Fruit fly (Drosophila melanogaster) whole organism, embryonic: Measurements from ENCODE around the gene Mgat3.

Experiments used
- B-H1 ChIP-seq: fragments of 200-800 bp; sonication (Bioruptor generic); IDR thresholded peaks from 3 replicates; pipeline ENCODE4 v1.3.6; 2022; ENCODE audit warnings: missing biosample characterization, missing genetic modification characterization
- B-H2 ChIP-seq: fragments of 200-800 bp; sonication (Bioruptor generic); optimal IDR thresholded peaks from 2 replicates; lab custom pipeline; 2018; ENCODE audit warnings: missing biosample characterization, mild to moderate bottlenecking, missing genetic modification characterization
- Bgb ChIP-seq: fragments of 200-800 bp; sonication (Bioruptor generic); IDR thresholded peaks from 2 replicates; pipeline ENCODE4 v1.3.6; 2022; ENCODE audit warnings: missing biosample characterization, missing genetic modification characterization; ENCODE audit not compliant: partially characterized antibody
- Bteb2 ChIP-seq: fragments of 200-800 bp; sonication (Bioruptor generic); optimal IDR thresholded peaks from 2 replicates; lab custom pipeline; 2016; ENCODE audit warnings: missing biosample characterization, missing genetic modification characterization
- CG11696 ChIP-seq: fragments of 200-800 bp; sonication (Bioruptor generic); IDR thresholded peaks from 2 replicates; pipeline ENCODE4 v1.3.6; 2022; ENCODE audit warnings: missing biosample characterization, missing genetic modification characterization
- CG12299 ChIP-seq: fragments of 200-800 bp; sonication (Bioruptor generic); optimal IDR thresholded peaks from 2 replicates; lab custom pipeline; 2018; ENCODE audit warnings: missing biosample characterization, mild to moderate bottlenecking, missing genetic modification characterization
- CG13287 ChIP-seq: fragments of 200-800 bp; sonication (Bioruptor generic); IDR thresholded peaks from 2 replicates; pipeline ENCODE4 v1.3.6; 2022; ENCODE audit warnings: missing biosample characterization, missing genetic modification characterization; ENCODE audit not compliant: partially characterized antibody
- CG13296 ChIP-seq: fragments of 200-800 bp; sonication (Bioruptor generic); optimal IDR thresholded peaks from 3 replicates; lab custom pipeline; 2018; ENCODE audit warnings: missing biosample characterization, mild to moderate bottlenecking, missing genetic modification characterization
- CG15269 ChIP-seq: fragments of 200-800 bp; sonication (Bioruptor generic); optimal IDR thresholded peaks from 2 replicates; lab custom pipeline; 2018; ENCODE audit warnings: missing biosample characterization, mild to moderate bottlenecking, missing genetic modification characterization, moderate library complexity
- CG1529 ChIP-seq: fragments of 200-800 bp; sonication (Bioruptor generic); optimal IDR thresholded peaks from 3 replicates; lab custom pipeline; 2018; ENCODE audit warnings: missing biosample characterization, missing genetic modification characterization
- CG17186 ChIP-seq: fragments of 200-800 bp; sonication (Bioruptor generic); optimal IDR thresholded peaks from 3 replicates; lab custom pipeline; 2017; ENCODE audit warnings: missing biosample characterization, missing genetic modification reagents, missing genetic modification characterization
- CG17361 ChIP-seq: fragments of 200-800 bp; sonication (Bioruptor generic); IDR thresholded peaks from 3 replicates; pipeline ENCODE4 v1.3.6; 2022; ENCODE audit warnings: missing biosample characterization, missing genetic modification characterization
- CG17829 ChIP-seq: fragments of 200-800 bp; optimal IDR thresholded peaks from 2 replicates; lab custom pipeline; 2019; ENCODE audit warnings: missing biosample characterization, mild to moderate bottlenecking, missing genetic modification characterization, moderate library complexity
- CG18262 ChIP-seq: fragments of 200-800 bp; optimal IDR thresholded peaks from 3 replicates; lab custom pipeline; 2019; ENCODE audit warnings: missing biosample characterization, mild to moderate bottlenecking, missing genetic modification characterization, moderate library complexity
- CG18476 ChIP-seq: fragments of 200-800 bp; sonication (Bioruptor generic); optimal IDR thresholded peaks from 2 replicates; lab custom pipeline; 2016; ENCODE audit warnings: missing biosample characterization, mild to moderate bottlenecking, missing genetic modification characterization
- CG18764 ChIP-seq: fragments of 200-800 bp; sonication (Bioruptor generic); optimal IDR thresholded peaks from 3 replicates; lab custom pipeline; 2016; ENCODE audit warnings: missing biosample characterization, missing genetic modification characterization
- CG31441 ChIP-seq: fragments of 200-800 bp; sonication (Bioruptor generic); IDR thresholded peaks from 2 replicates; pipeline ENCODE4 v1.3.6; 2022; ENCODE audit warnings: missing biosample characterization, missing genetic modification characterization
- CG33557 ChIP-seq: fragments of 200-800 bp; sonication (Bioruptor generic); optimal IDR thresholded peaks from 2 replicates; lab custom pipeline; 2019; ENCODE audit warnings: missing biosample characterization, mild to moderate bottlenecking, missing genetic modification characterization, moderate library complexity
- CG3847 ChIP-seq: fragments of 200-800 bp; sonication (Bioruptor generic); IDR thresholded peaks from 2 replicates; pipeline ENCODE4 v1.3.6; 2022; ENCODE audit warnings: missing biosample characterization, missing genetic modification characterization
- CG7745 ChIP-seq: fragments of 200-800 bp; sonication (Bioruptor generic); optimal IDR thresholded peaks from 2 replicates; lab custom pipeline; 2018; ENCODE audit warnings: missing biosample characterization, mild to moderate bottlenecking, missing genetic modification characterization, moderate library complexity
- CG8359 ChIP-seq: fragments of 200-800 bp; sonication (Bioruptor generic); optimal IDR thresholded peaks from 2 replicates; lab custom pipeline; 2017; ENCODE audit warnings: missing biosample characterization, mild to moderate bottlenecking, missing genetic modification characterization, borderline replicate concordance
- CG8478 ChIP-seq: fragments of >200 bp; optimal IDR thresholded peaks from 2 replicates; lab custom pipeline; 2018
- CG8924 ChIP-seq: fragments of 200-800 bp; optimal IDR thresholded peaks from 3 replicates; lab custom pipeline; 2019; ENCODE audit warnings: missing biosample characterization, mild to moderate bottlenecking, missing genetic modification characterization, moderate library complexity
- CG9797 ChIP-seq: fragments of 200-800 bp; sonication (Bioruptor generic); optimal IDR thresholded peaks from 3 replicates; lab custom pipeline; 2018; ENCODE audit warnings: missing biosample characterization, mild to moderate bottlenecking, missing genetic modification characterization
- E2f2 ChIP-seq: fragments of 200-800 bp; sonication (Bioruptor generic); IDR thresholded peaks from 2 replicates; pipeline ENCODE4 v1.3.6; 2022; ENCODE audit warnings: missing biosample characterization, missing genetic modification characterization
- Hr3 ChIP-seq: fragments of 200-800 bp; sonication (Bioruptor generic); optimal IDR thresholded peaks from 3 replicates; lab custom pipeline; 2016; ENCODE audit warnings: missing biosample characterization, missing genetic modification characterization
- MESR4 ChIP-seq: fragments of 200-800 bp; sonication (Bioruptor generic); optimal IDR thresholded peaks from 2 replicates; lab custom pipeline; 2018; ENCODE audit warnings: missing biosample characterization, mild to moderate bottlenecking, missing genetic modification characterization, moderate library complexity
- Mes4 ChIP-seq: fragments of 200-800 bp; sonication (Bioruptor generic); optimal IDR thresholded peaks from 2 replicates; lab custom pipeline; 2016; ENCODE audit warnings: missing biosample characterization, missing genetic modification characterization
- amos ChIP-seq: fragments of 200-800 bp; sonication (Bioruptor generic); IDR thresholded peaks from 2 replicates; pipeline ENCODE4 v1.3.6; 2022; ENCODE audit warnings: missing biosample characterization, missing genetic modification characterization; ENCODE audit not compliant: partially characterized antibody
- ase ChIP-seq: fragments of 200-800 bp; sonication (Bioruptor generic); IDR thresholded peaks from 3 replicates; pipeline ENCODE4 v1.3.6; 2022; ENCODE audit warnings: missing biosample characterization, missing genetic modification characterization
- ato ChIP-seq: fragments of 200-800 bp; sonication (Bioruptor generic); IDR thresholded peaks from 2 replicates; pipeline ENCODE4 v1.3.6; 2022; ENCODE audit warnings: missing biosample characterization, missing genetic modification characterization; ENCODE audit not compliant: partially characterized antibody
- cas ChIP-seq: fragments of 200-800 bp; sonication (Bioruptor generic); IDR thresholded peaks from 2 replicates; pipeline ENCODE4 v1.3.6; 2022; ENCODE audit warnings: missing biosample characterization, missing genetic modification characterization
- cato ChIP-seq: fragments of 200-800 bp; sonication (Bioruptor generic); optimal IDR thresholded peaks from 2 replicates; lab custom pipeline; 2016; ENCODE audit warnings: missing biosample characterization, missing genetic modification characterization, borderline replicate concordance
- chm ChIP-seq: fragments of 200-800 bp; sonication (Bioruptor generic); IDR thresholded peaks from 2 replicates; pipeline ENCODE4 v1.3.6; 2022; ENCODE audit warnings: missing biosample characterization, missing genetic modification characterization
- da ChIP-seq: fragments of 200-800 bp; sonication (Bioruptor generic); optimal IDR thresholded peaks from 2 replicates; lab custom pipeline; 2016; ENCODE audit warnings: missing biosample characterization, missing genetic modification characterization
- dati ChIP-seq: fragments of 200-800 bp; sonication (Bioruptor generic); IDR thresholded peaks from 2 replicates; pipeline ENCODE4 v1.3.6; 2022; ENCODE audit warnings: missing biosample characterization, missing genetic modification characterization
- dm ChIP-seq: fragments of 200-800 bp; sonication (Bioruptor generic); optimal IDR thresholded peaks from 3 replicates; lab custom pipeline; 2016; ENCODE audit warnings: missing biosample characterization, missing genetic modification characterization
- en ChIP-seq: fragments of 200-800 bp; sonication (Bioruptor generic); optimal IDR thresholded peaks from 2 replicates; lab custom pipeline; 2016; ENCODE audit warnings: missing biosample characterization, missing genetic modification characterization
- esg ChIP-seq: fragments of 200-800 bp; sonication (Bioruptor generic); conservative IDR thresholded peaks from 2 replicates; pipeline ENCODE4 v1.3.6; 2022; ENCODE audit warnings: missing biosample characterization, missing genetic modification characterization
- gem ChIP-seq: fragments of 200-800 bp; sonication (Bioruptor generic); optimal IDR thresholded peaks from 2 replicates; lab custom pipeline; 2019; ENCODE audit warnings: missing biosample characterization, mild to moderate bottlenecking, missing genetic modification characterization, moderate library complexity
- kah ChIP-seq: fragments of 200-800 bp; sonication (Bioruptor generic); optimal IDR thresholded peaks from 2 replicates; lab custom pipeline; 2018; ENCODE audit warnings: missing biosample characterization, mild to moderate bottlenecking, missing genetic modification characterization
- ken ChIP-seq: fragments of 200-800 bp; sonication (Bioruptor generic); IDR thresholded peaks from 3 replicates; pipeline ENCODE4 v1.3.6; 2022; ENCODE audit warnings: missing biosample characterization, missing genetic modification characterization
- p53 ChIP-seq: fragments of 200-800 bp; sonication (Bioruptor generic); optimal IDR thresholded peaks from 2 replicates; lab custom pipeline; 2016; ENCODE audit warnings: missing biosample characterization, missing genetic modification characterization
- pho ChIP-seq: fragments of 200-800 bp; sonication (Bioruptor generic); optimal IDR thresholded peaks from 2 replicates; lab custom pipeline; 2016; ENCODE audit warnings: missing biosample characterization, missing genetic modification characterization
- pum ChIP-seq: fragments of 200-800 bp; sonication (Bioruptor generic); optimal IDR thresholded peaks from 2 replicates; lab custom pipeline; 2016; ENCODE audit warnings: missing biosample characterization, missing genetic modification characterization
- scrt ChIP-seq: fragments of 200-800 bp; sonication (Bioruptor generic); optimal IDR thresholded peaks from 2 replicates; lab custom pipeline; 2018; ENCODE audit warnings: missing biosample characterization, mild to moderate bottlenecking, missing genetic modification characterization, moderate library complexity
- slou ChIP-seq: fragments of 200-800 bp; sonication (Bioruptor generic); optimal IDR thresholded peaks from 3 replicates; lab custom pipeline; 2016; ENCODE audit warnings: missing biosample characterization, missing genetic modification characterization
- toy ChIP-seq: fragments of 200-800 bp; sonication (Bioruptor generic); IDR thresholded peaks from 2 replicates; pipeline ENCODE4 v1.3.6; 2022; ENCODE audit warnings: missing biosample characterization, missing genetic modification characterization
- vnd ChIP-seq: fragments of 200-800 bp; sonication (Bioruptor generic); IDR thresholded peaks from 3 replicates; pipeline ENCODE4 v1.3.6; 2022; ENCODE audit warnings: missing biosample characterization, missing genetic modification characterization; ENCODE audit not compliant: partially characterized antibody
- zfh1 ChIP-seq: fragments of 200-800 bp; sonication (Bioruptor generic); IDR thresholded peaks from 3 replicates; pipeline ENCODE4 v1.3.6; 2022; ENCODE audit warnings: missing biosample characterization, missing genetic modification characterization

Mgat3 gene

dm6 chr2L:13219281-13220092 lies 37.1 kb upstream of the Mgat3 start, which contains the start of the genes CG9426 and mRF1 (continued):
- TF ChIP-seq Bteb2 (GFP tag; lab: Kevin White, UChicago): peak; percentile 21
- TF ChIP-seq gem: no peak
- peak; percentile 99 for TF ChIP-seq CG13287
- no peak for TF ChIP-seq cas (GFP tag; lab: Robert Waterston, UW)
- no peak for TF ChIP-seq ase
- TF ChIP-seq Hr3 (GFP tag; lab: Kevin White, UChicago): no peak
- TF ChIP-seq CG18764 (GFP tag; lab: Kevin White, UChicago): no peak
- TF ChIP-seq CG8924 (tag; lab: Kevin White, UChicago): peak; percentile 62
- no peak for TF ChIP-seq pum
- TF ChIP-seq B-H2 (GFP tag; lab: Kevin White, UChicago): peak; percentile 12
- TF ChIP-seq CG15269 (tag; lab: Kevin White, UChicago): no peak
- no peak for TF ChIP-seq slou (GFP tag; lab: Kevin White, UChicago)
- TF ChIP-seq esg (GFP tag; lab: Robert Waterston, UW): no peak
- TF ChIP-seq Mes4 (GFP tag; lab: Kevin White, UChicago): no peak
- peak; percentile 31 for TF ChIP-seq p53 (GFP tag; lab: Kevin White, UChicago)
- TF ChIP-seq E2f2 (GFP tag; lab: Robert Waterston, UW): peak; percentile 23; the same call in 1 of the 2 replicates
- TF ChIP-seq CG11696 (GFP tag; lab: Robert Waterston, UW): no peak
- no peak for TF ChIP-seq CG18476 (GFP tag; lab: Kevin White, UChicago)
- no peak for TF ChIP-seq CG7745 (tag; lab: Kevin White, UChicago)
- TF ChIP-seq CG9797 (GFP tag; lab: Kevin White, UChicago): peak; percentile 17
- TF ChIP-seq CG18262 (tag; lab: Kevin White, UChicago): peak; percentile 15
- TF ChIP-seq ken (GFP tag; lab: Robert Waterston, UW): no peak
- TF ChIP-seq CG3847: no peak
- peak; percentile 85 for TF ChIP-seq MESR4
- TF ChIP-seq CG13296: peak; percentile 6
- peak; percentile 19 for TF ChIP-seq CG17186 (GFP tag; lab: Kevin White, UChicago)
- TF ChIP-seq CG31441 (GFP tag; lab: Robert Waterston, UW): peak; percentile 21; the same call in 1 of the 2 replicates
- TF ChIP-seq dati (GFP tag; lab: Robert Waterston, UW): no peak
- no peak for TF ChIP-seq B-H1 (GFP tag; lab: Robert Waterston, UW)
- TF ChIP-seq Bgb (GFP tag; lab: Robert Waterston, UW): peak; percentile 97
- no peak for TF ChIP-seq CG12299 (tag; lab: Kevin White, UChicago)
- TF ChIP-seq kah (GFP tag; lab: Kevin White, UChicago): no peak
- peak; percentile 95 for TF ChIP-seq vnd (GFP tag; lab: Robert Waterston, UW)
- peak; percentile 30 for TF ChIP-seq pho (GFP tag; lab: Kevin White, UChicago)
- no peak for TF ChIP-seq chm
- peak; percentile 61 for TF ChIP-seq CG17829 (tag; lab: Kevin White, UChicago)
- no peak for TF ChIP-seq CG8478 (lab: Kevin White, UChicago)
- TF ChIP-seq CG33557 (GFP tag; lab: Kevin White, UChicago): no peak
- TF ChIP-seq ato (GFP tag; lab: Robert Waterston, UW): peak; percentile 93
- no peak for TF ChIP-seq zfh1 (GFP tag; lab: Robert Waterston, UW)
- TF ChIP-seq amos (GFP tag; lab: Robert Waterston, UW): peak; percentile 97
- no peak for TF ChIP-seq cato (GFP tag; lab: Kevin White, UChicago)
- TF ChIP-seq en: no peak
- TF ChIP-seq CG1529 (GFP tag; lab: Kevin White, UChicago): no peak
- no peak for TF ChIP-seq toy (GFP tag; lab: Robert Waterston, UW)
- peak; percentile 41; the same call in 1 of the 3 replicates for TF ChIP-seq CG17361 (GFP tag; lab: Robert Waterston, UW)
- peak; percentile 24 for TF ChIP-seq dm
- no peak for TF ChIP-seq CG8359 (GFP tag; lab: Kevin White, UChicago)
- no peak for TF ChIP-seq scrt
- no peak for TF ChIP-seq da
